Worm (Caenorhabditis elegans): ENCODE results near the gene sre-34.

ce11 chrII:12420486-12420885 lies 29.5 kb upstream of the sre-34 start, which contains the start of gene sre-26:
- TF ChIP-seq lin-13 (GFP tag; optimal IDR thresholded peaks at IDR 0.05) (no peak), lir-3 (tag; optimal IDR thresholded peaks at IDR 0.05; ENCODE audit: poor library complexity) (no peak), unc-86 (tag; optimal IDR thresholded peaks at IDR 0.05) (no peak), nhr-28 (tag; optimal IDR thresholded peaks at IDR 0.05) (no peak), nhr-76 (tag; optimal IDR thresholded peaks at IDR 0.05) (no peak), fkh-10 (GFP tag; optimal IDR thresholded peaks at IDR 0.05) (no peak), ztf-11 (tag; optimal IDR thresholded peaks at IDR 0.05) (no peak), elt-3 (tag; optimal IDR thresholded peaks at IDR 0.05) (no peak), tbx-2 (tag; optimal IDR thresholded peaks at IDR 0.05) (no peak), C16A3.4 (tag; optimal IDR thresholded peaks at IDR 0.05) (no peak), ceh-82 (tag; optimal IDR thresholded peaks at IDR 0.05) (no peak)

Measured in whole organism, L1 larva.